Fruit fly (Drosophila melanogaster) whole organism, embryonic: ENCODE measurements around the gene Atat.
A peak's percentile ranks its signal among the peaks of the same experiment; 100 is the strongest.

Experiments
- ATbp ChIP-seq: fragments of 200-800 bp; sonication (Bioruptor generic); optimal IDR thresholded peaks from 2 replicates; lab custom pipeline; 2017; ENCODE audit warnings: missing biosample characterization, mild to moderate bottlenecking, missing genetic modification characterization, missing genetic modification reagents
- Abd-B ChIP-seq: fragments of 200-800 bp; sonication (Bioruptor generic); optimal IDR thresholded peaks from 2 replicates; lab custom pipeline; 2018; ENCODE audit warnings: missing biosample characterization, mild to moderate bottlenecking, missing genetic modification characterization, moderate library complexity
- CG10147 ChIP-seq: fragments of 200-800 bp; sonication (Bioruptor generic); optimal IDR thresholded peaks from 2 replicates; lab custom pipeline; 2019; ENCODE audit warnings: missing biosample characterization, mild to moderate bottlenecking, missing genetic modification characterization, moderate library complexity
- CG10209 ChIP-seq: fragments of 200-800 bp; sonication (Bioruptor generic); optimal IDR thresholded peaks from 3 replicates; lab custom pipeline; 2017; ENCODE audit warnings: missing biosample characterization, mild to moderate bottlenecking, missing genetic modification characterization, missing genetic modification reagents
- CG10267 ChIP-seq: fragments of 200-800 bp; sonication (Bioruptor generic); optimal IDR thresholded peaks from 2 replicates; lab custom pipeline; 2018; ENCODE audit warnings: missing biosample characterization, mild to moderate bottlenecking, missing genetic modification characterization, moderate library complexity
- CG10462 ChIP-seq: fragments of 200-800 bp; sonication (Bioruptor generic); optimal IDR thresholded peaks from 2 replicates; lab custom pipeline; 2016; ENCODE audit warnings: missing biosample characterization, missing genetic modification characterization
- CG10654 ChIP-seq: fragments of 200-800 bp; sonication (Bioruptor generic); optimal IDR thresholded peaks from 2 replicates; lab custom pipeline; 2016; ENCODE audit warnings: missing biosample characterization, missing genetic modification characterization
- CG11504 ChIP-seq: fragments of 200-800 bp; sonication (Bioruptor generic); optimal IDR thresholded peaks from 3 replicates; lab custom pipeline; 2019; ENCODE audit warnings: missing biosample characterization, mild to moderate bottlenecking, missing genetic modification characterization, moderate library complexity
- CG12299 ChIP-seq: fragments of 200-800 bp; sonication (Bioruptor generic); optimal IDR thresholded peaks from 2 replicates; lab custom pipeline; 2018; ENCODE audit warnings: missing biosample characterization, mild to moderate bottlenecking, missing genetic modification characterization
- CG12769 ChIP-seq: fragments of 200-800 bp; sonication (Bioruptor generic); optimal IDR thresholded peaks from 2 replicates; lab custom pipeline; 2019; ENCODE audit warnings: missing biosample characterization, mild to moderate bottlenecking, missing genetic modification characterization, moderate library complexity
- CG13894 ChIP-seq: fragments of 200-800 bp; sonication (Bioruptor generic); optimal IDR thresholded peaks from 3 replicates; lab custom pipeline; 2018; ENCODE audit warnings: missing biosample characterization, mild to moderate bottlenecking, missing genetic modification characterization, moderate library complexity
- CG15514 ChIP-seq: fragments of 200-800 bp; sonication (Bioruptor generic); optimal IDR thresholded peaks from 3 replicates; lab custom pipeline; 2017; ENCODE audit warnings: missing biosample characterization, missing genetic modification characterization, mild to moderate bottlenecking, moderate library complexity, missing genetic modification reagents
- CG15601 ChIP-seq: fragments of 200-800 bp; sonication (Bioruptor generic); optimal IDR thresholded peaks from 3 replicates; lab custom pipeline; 2019; ENCODE audit warnings: missing biosample characterization, mild to moderate bottlenecking, missing genetic modification characterization, moderate library complexity
- CG1603 ChIP-seq: fragments of 200-800 bp; sonication (Bioruptor generic); optimal IDR thresholded peaks from 2 replicates; lab custom pipeline; 2019; ENCODE audit warnings: missing biosample characterization, mild to moderate bottlenecking, missing genetic modification characterization, moderate library complexity
- CG17359 ChIP-seq: fragments of 200-800 bp; sonication (Bioruptor generic); optimal IDR thresholded peaks from 3 replicates; lab custom pipeline; 2018; ENCODE audit warnings: missing biosample characterization, mild to moderate bottlenecking, missing genetic modification characterization, moderate library complexity
- CG17361 ChIP-seq: fragments of 200-800 bp; sonication (Bioruptor generic); IDR thresholded peaks from 3 replicates; pipeline ENCODE4 v1.3.6; 2022; ENCODE audit warnings: missing biosample characterization, missing genetic modification characterization
- CG2116 ChIP-seq: fragments of 200-800 bp; sonication (Bioruptor generic); optimal IDR thresholded peaks from 3 replicates; lab custom pipeline; 2018; ENCODE audit warnings: missing biosample characterization, mild to moderate bottlenecking, missing genetic modification characterization
- CG2120 ChIP-seq: fragments of 200-800 bp; sonication (Bioruptor generic); optimal IDR thresholded peaks from 3 replicates; lab custom pipeline; 2016; ENCODE audit warnings: missing biosample characterization, missing genetic modification characterization
- CG32532 ChIP-seq: fragments of 200-800 bp; sonication (Bioruptor generic); IDR thresholded peaks from 2 replicates; pipeline ENCODE4 v1.3.6; 2022; ENCODE audit warnings: missing biosample characterization, missing genetic modification characterization
- CG4617 ChIP-seq: fragments of 200-800 bp; sonication (Bioruptor generic); optimal IDR thresholded peaks from 3 replicates; lab custom pipeline; 2016; ENCODE audit warnings: missing biosample characterization, missing genetic modification characterization, borderline replicate concordance
- CG7839 ChIP-seq: fragments of 200-800 bp; sonication (Bioruptor generic); optimal IDR thresholded peaks from 3 replicates; lab custom pipeline; 2018; ENCODE audit warnings: missing biosample characterization, mild to moderate bottlenecking, missing genetic modification characterization, moderate library complexity
- CG8944 ChIP-seq: fragments of 200-800 bp; sonication (Bioruptor generic); optimal IDR thresholded peaks from 3 replicates; lab custom pipeline; 2016; ENCODE audit warnings: missing biosample characterization, missing genetic modification characterization
- CG9932 ChIP-seq: fragments of 200-800 bp; sonication (Bioruptor generic); IDR thresholded peaks from 2 replicates; pipeline ENCODE4 v1.3.6; 2022; ENCODE audit warnings: missing biosample characterization, missing genetic modification characterization
- Chrac-16 ChIP-seq: fragments of 200-800 bp; sonication (Bioruptor generic); optimal IDR thresholded peaks from 3 replicates; lab custom pipeline; 2016; ENCODE audit warnings: missing biosample characterization, missing genetic modification characterization
- Dp ChIP-seq: fragments of 200-800 bp; sonication (Bioruptor generic); optimal IDR thresholded peaks from 2 replicates; lab custom pipeline; 2018; ENCODE audit warnings: missing biosample characterization, mild to moderate bottlenecking, missing genetic modification characterization, moderate library complexity
- Lhr ChIP-seq: fragments of 200-800 bp; sonication (Bioruptor generic); optimal IDR thresholded peaks from 3 replicates; lab custom pipeline; 2017; ENCODE audit warnings: mild to moderate bottlenecking, missing biosample characterization, missing genetic modification reagents, missing genetic modification characterization
- Med ChIP-seq: fragments of 200-800 bp; sonication (Bioruptor generic); peaks from one replicate; lab custom pipeline; 2016; ENCODE audit warnings: missing biosample characterization, missing genetic modification characterization, mild to moderate bottlenecking, inconsistent platforms, moderate library complexity
- NC2α ChIP-seq: fragments of 200-800 bp; sonication (Bioruptor generic); optimal IDR thresholded peaks from 2 replicates; lab custom pipeline; 2016; ENCODE audit warnings: missing biosample characterization, missing genetic modification characterization
- Sox100B ChIP-seq: fragments of 200-800 bp; sonication (Bioruptor generic); optimal IDR thresholded peaks from 3 replicates; lab custom pipeline; 2018; ENCODE audit warnings: missing biosample characterization, mild to moderate bottlenecking, missing genetic modification characterization
- Spps ChIP-seq: fragments of 200-800 bp; sonication (Bioruptor generic); optimal IDR thresholded peaks from 2 replicates; lab custom pipeline; 2018; ENCODE audit warnings: missing biosample characterization, mild to moderate bottlenecking, missing genetic modification characterization
- Sry-β ChIP-seq: fragments of 200-800 bp; sonication (Bioruptor generic); optimal IDR thresholded peaks from 2 replicates; lab custom pipeline; 2018; ENCODE audit warnings: missing biosample characterization, mild to moderate bottlenecking, missing genetic modification characterization, moderate library complexity
- Sry-δ ChIP-seq: fragments of 200-800 bp; sonication (Bioruptor generic); optimal IDR thresholded peaks from 2 replicates; lab custom pipeline; 2016; ENCODE audit warnings: missing biosample characterization, missing genetic modification characterization
- Stat92E ChIP-seq, 3 experiments: fragments of >200 bp in 2 of 3; fragments of 200-800 bp in 1 of 3; sonication (Bioruptor generic) in 1 of 3; optimal IDR thresholded peaks; 2 replicates each; lab custom pipeline; 2017 to 2019; ENCODE audit warnings: missing biosample characterization in 3 of 3, missing genetic modification characterization in 3 of 3, mild to moderate bottlenecking in 1 of 3, moderate library complexity in 1 of 3
- chn ChIP-seq: fragments of 200-800 bp; sonication (Bioruptor generic); optimal IDR thresholded peaks from 2 replicates; lab custom pipeline; 2016; ENCODE audit warnings: missing biosample characterization, missing genetic modification characterization
- ci ChIP-seq: fragments of 200-800 bp; sonication (Bioruptor generic); IDR thresholded peaks from 3 replicates; pipeline ENCODE4 v1.3.6; 2022; ENCODE audit warnings: missing biosample characterization, missing genetic modification characterization
- cwo ChIP-seq: fragments of 200-800 bp; sonication (Bioruptor generic); optimal IDR thresholded peaks from 3 replicates; lab custom pipeline; 2017; ENCODE audit warnings: missing biosample characterization, missing genetic modification characterization, mild to moderate bottlenecking, moderate library complexity, missing genetic modification reagents
- dimm ChIP-seq: fragments of 200-800 bp; sonication (Bioruptor generic); IDR thresholded peaks from 2 replicates; pipeline ENCODE4 v1.3.6; 2022; ENCODE audit warnings: missing biosample characterization, missing genetic modification characterization
- gem ChIP-seq: fragments of 200-800 bp; sonication (Bioruptor generic); optimal IDR thresholded peaks from 2 replicates; lab custom pipeline; 2019; ENCODE audit warnings: missing biosample characterization, mild to moderate bottlenecking, missing genetic modification characterization, moderate library complexity
- kni ChIP-seq: fragments of 200-800 bp; sonication (Bioruptor generic); optimal IDR thresholded peaks from 3 replicates; lab custom pipeline; 2017; ENCODE audit warnings: mild to moderate bottlenecking, missing biosample characterization, missing genetic modification reagents, missing genetic modification characterization
- nom ChIP-seq: fragments of 200-800 bp; sonication (Bioruptor generic); optimal IDR thresholded peaks from 2 replicates; lab custom pipeline; 2017; ENCODE audit warnings: missing biosample characterization, missing genetic modification characterization, mild to moderate bottlenecking, moderate library complexity, missing genetic modification reagents
- otp ChIP-seq: fragments of 200-800 bp; sonication (Bioruptor generic); IDR thresholded peaks from 3 replicates; pipeline ENCODE4, ENCODE4 v1.3.6; 2022; ENCODE audit warnings: missing biosample characterization, missing genetic modification characterization
- phol ChIP-seq: fragments of 200-800 bp; sonication (Bioruptor generic); optimal IDR thresholded peaks from 3 replicates; lab custom pipeline; 2018; ENCODE audit warnings: missing biosample characterization, mild to moderate bottlenecking, missing genetic modification characterization, moderate library complexity
- pum ChIP-seq: fragments of 200-800 bp; sonication (Bioruptor generic); optimal IDR thresholded peaks from 2 replicates; lab custom pipeline; 2016; ENCODE audit warnings: missing biosample characterization, missing genetic modification characterization
- pzg ChIP-seq: fragments of 200-800 bp; sonication (Bioruptor generic); optimal IDR thresholded peaks from 3 replicates; lab custom pipeline; 2018; ENCODE audit warnings: missing biosample characterization, mild to moderate bottlenecking, missing genetic modification characterization, moderate library complexity
- repo ChIP-seq: fragments of 200-800 bp; sonication (Bioruptor generic); optimal IDR thresholded peaks from 2 replicates; lab custom pipeline; 2016; ENCODE audit warnings: missing biosample characterization, missing genetic modification characterization
- slbo ChIP-seq: fragments of 200-800 bp; sonication (Bioruptor generic); IDR thresholded peaks from 2 replicates; pipeline ENCODE4 v1.3.6; 2022; ENCODE audit warnings: missing biosample characterization, missing genetic modification characterization
- tin ChIP-seq: fragments of 200-800 bp; sonication (Bioruptor generic); optimal IDR thresholded peaks from 3 replicates; lab custom pipeline; 2016; ENCODE audit warnings: missing biosample characterization, missing genetic modification characterization
- tup ChIP-seq: fragments of 200-800 bp; sonication (Bioruptor generic); optimal IDR thresholded peaks from 2 replicates; lab custom pipeline; 2016; ENCODE audit warnings: missing biosample characterization, mild to moderate bottlenecking, missing genetic modification characterization, moderate library complexity

Atat gene

dm6 chr3L:9446731-9447238, 20.2 kb upstream of the Atat start, which contains the start of gene CG3529 (continued):
- peak; percentile 13 for TF ChIP-seq CG17359
- peak; percentile 69 for TF ChIP-seq pzg (GFP tag; lab: Kevin White, UChicago)
- TF ChIP-seq CG12769 (tag; lab: Kevin White, UChicago) = peak; percentile 21
- peak; percentile 62 for TF ChIP-seq kni
- no peak for TF ChIP-seq pum
- TF ChIP-seq repo (GFP tag; lab: Kevin White, UChicago) = peak; percentile 25
- TF ChIP-seq CG17361 (GFP tag; lab: Robert Waterston, UW) = 0 out of 3 replicates have a peak, but pooled peaks have one; percentile 19
- TF ChIP-seq tin (GFP tag; lab: Kevin White, UChicago) = peak; percentile 3
- TF ChIP-seq CG13894 (tag; lab: Kevin White, UChicago) = no peak
- TF ChIP-seq Sry-δ (GFP tag; lab: Kevin White, UChicago) = peak; percentile 23
- peak; percentile 53 for TF ChIP-seq CG2116 (GFP tag; lab: Kevin White, UChicago)
- TF ChIP-seq Sox100B = peak; percentile 57
- TF ChIP-seq CG32532 = peak; percentile 47
- TF ChIP-seq slbo (GFP tag; lab: Robert Waterston, UW) = 0 out of 2 replicates have a peak, but pooled peaks have one; percentile 31
- peak; percentile 43 for TF ChIP-seq CG10267 (tag; lab: Kevin White, UChicago)
- peak; percentile 45 for TF ChIP-seq CG11504 (tag; lab: Kevin White, UChicago)
- no peak for TF ChIP-seq Sry-β
- TF ChIP-seq CG4617 (GFP tag; lab: Kevin White, UChicago) = peak; percentile 84
- peak; percentile 57 for TF ChIP-seq CG1603 (tag; lab: Kevin White, UChicago)
- peak; percentile 9 for TF ChIP-seq Spps (tag; lab: Kevin White, UChicago)
- TF ChIP-seq CG2120 (GFP tag; lab: Kevin White, UChicago) = peak; percentile 35
- peak; percentile 20 for TF ChIP-seq Dp
- TF ChIP-seq otp (GFP tag; lab: Robert Waterston, UW) = no peak
- no peak for TF ChIP-seq tup (GFP tag; lab: Kevin White, UChicago)
- TF ChIP-seq CG10147 (GFP tag; lab: Kevin White, UChicago) = peak; percentile 8
- TF ChIP-seq CG10654 (GFP tag; lab: Kevin White, UChicago) = no peak
- peak; percentile 81 for TF ChIP-seq Med
- TF ChIP-seq CG10462 (GFP tag; lab: Kevin White, UChicago) = no peak
- TF ChIP-seq dimm (GFP tag; lab: Robert Waterston, UW) = no peak
- peak; percentile 10 for TF ChIP-seq CG8944 (GFP tag; lab: Kevin White, UChicago)
- peak; percentile 54; the same call in 1 of the 3 replicates for TF ChIP-seq ci (GFP tag; lab: Robert Waterston, UW)
- peak; percentile 73 for TF ChIP-seq CG15514 (GFP tag; lab: Kevin White, UChicago)
- peak; percentile 21 for TF ChIP-seq Lhr (GFP tag; lab: Kevin White, UChicago)
- peak; percentile 36 for TF ChIP-seq gem (tag; lab: Kevin White, UChicago)
- TF ChIP-seq Chrac-16 (GFP tag; lab: Kevin White, UChicago) = peak; percentile 3
- TF ChIP-seq nom (GFP tag; lab: Kevin White, UChicago) = peak; percentile 51
- TF ChIP-seq Stat92E (GFP tag; optimal IDR thresholded peaks at IDR 0.05; lab: Kevin White, UChicago) = peak in 1 of 3 experiments; percentile 54
- no peak for TF ChIP-seq Abd-B
- TF ChIP-seq phol = peak; percentile 71
- TF ChIP-seq CG7839 (tag; lab: Kevin White, UChicago) = peak; percentile 8
- no peak for TF ChIP-seq CG12299
- TF ChIP-seq CG10209 (GFP tag; lab: Kevin White, UChicago) = peak; percentile 8
- TF ChIP-seq ATbp = peak; percentile 34
- no peak for TF ChIP-seq NC2α (GFP tag; lab: Kevin White, UChicago)
- peak; percentile 42; the same call in 1 of the 2 replicates for TF ChIP-seq CG9932 (GFP tag; lab: Robert Waterston, UW)
- peak; percentile 79 for TF ChIP-seq chn
- TF ChIP-seq CG15601 (tag; lab: Kevin White, UChicago) = peak; percentile 45
- TF ChIP-seq cwo (GFP tag; lab: Kevin White, UChicago) = no peak
